Worm (Caenorhabditis elegans) whole organism, L1 larva: Measurements from ENCODE around the gene F32H5.3.

Experiments used
- C16A3.4 ChIP-seq: fragments of 150-350 bp; optimal IDR thresholded peaks from 2 replicates; lab custom pipeline; 2014; ENCODE audit warnings: missing biosample characterization, missing genetic modification characterization
- C34B4.2 ChIP-seq: sonication (generic microtip); optimal IDR thresholded peaks from 2 replicates; lab custom pipeline; 2017; ENCODE audit warnings: mild to moderate bottlenecking, missing genetic modification characterization, missing compliant biosample characterization
- aha-1 ChIP-seq: fragments of 150-350 bp; optimal IDR thresholded peaks from 2 replicates; lab custom pipeline; 2014; ENCODE audit warnings: missing biosample characterization, missing genetic modification characterization
- alr-1 ChIP-seq: fragments of 200-800 bp; sonication (Bioruptor generic); optimal IDR thresholded peaks from 2 replicates; lab custom pipeline; 2018; ENCODE audit warnings: borderline replicate concordance, mild to moderate bottlenecking, missing genetic modification characterization, missing compliant biosample characterization
- aly-2 ChIP-seq: fragments of 150-350 bp; optimal IDR thresholded peaks from 2 replicates; lab custom pipeline; 2014; ENCODE audit warnings: missing biosample characterization, missing genetic modification characterization
- ama-1 ChIP-seq: fragments of 150-350 bp; optimal IDR thresholded peaks from 2 replicates; lab custom pipeline; 2014
- blmp-1 ChIP-seq: fragments of 150-350 bp; optimal IDR thresholded peaks from 2 replicates; lab custom pipeline; 2014; ENCODE audit warnings: missing biosample characterization, missing genetic modification characterization
- ceh-82 ChIP-seq, 3 experiments: fragments of 150-350 bp in 1 of 3; sonication (generic microtip) in 2 of 3; optimal IDR thresholded peaks; 2 replicates each; lab custom pipeline; 2014 to 2017; ENCODE audit warnings: missing biosample characterization in 3 of 3, missing genetic modification characterization in 3 of 3
- ceh-88 ChIP-seq: fragments of 200-800 bp; sonication (Bioruptor generic); IDR thresholded peaks from 2 replicates; pipeline ENCODE4 v1.3.6; 2022; ENCODE audit warnings: missing genetic modification characterization, missing compliant biosample characterization
- ceh-90 ChIP-seq: sonication (generic microtip); optimal IDR thresholded peaks from 2 replicates; lab custom pipeline; 2016; ENCODE audit warnings: missing genetic modification characterization, missing compliant biosample characterization
- ces-1 ChIP-seq: fragments of 150-350 bp; optimal IDR thresholded peaks from 2 replicates; lab custom pipeline; 2014; ENCODE audit warnings: missing biosample characterization, missing genetic modification reagents, missing genetic modification characterization
- dsc-1 ChIP-seq: sonication (generic microtip); optimal IDR thresholded peaks from 2 replicates; lab custom pipeline; 2016; ENCODE audit warnings: mild to moderate bottlenecking, missing genetic modification characterization, missing compliant biosample characterization
- efl-1 ChIP-seq, 4 experiments: fragments of 150-350 bp; optimal IDR thresholded peaks in 3 of 4; peaks in 1 of 4; 1 replicate in 1 of 4; 2 replicates in 3 of 4; lab custom pipeline; 2014; ENCODE audit warnings: missing biosample characterization in 2 of 4, missing genetic modification characterization in 2 of 4, missing genetic modification reagents in 2 of 4
- egl-13 ChIP-seq: sonication (generic microtip); optimal IDR thresholded peaks from 2 replicates; lab custom pipeline; 2016; ENCODE audit warnings: missing genotype, missing genetic modification reagents, missing genetic modification characterization, missing compliant biosample characterization
- ets-5 ChIP-seq: fragments of 200-800 bp; sonication (Bioruptor generic); IDR thresholded peaks from 2 replicates; pipeline ENCODE4 v1.3.6; 2022; ENCODE audit warnings: missing genetic modification characterization, missing compliant biosample characterization
- fkh-4 ChIP-seq: sonication (generic microtip); optimal IDR thresholded peaks from 2 replicates; lab custom pipeline; 2016; ENCODE audit warnings: missing compliant biosample characterization, missing genetic modification characterization, borderline replicate concordance
- fkh-8 ChIP-seq: sonication (generic microtip); optimal IDR thresholded peaks from 2 replicates; lab custom pipeline; 2016; ENCODE audit warnings: mild to moderate bottlenecking, missing genetic modification characterization, missing compliant biosample characterization
- fos-1 ChIP-seq: fragments of 150-350 bp; optimal IDR thresholded peaks from 2 replicates; lab custom pipeline; 2014; ENCODE audit warnings: missing biosample characterization, missing genetic modification characterization
- hlh-17 ChIP-seq: fragments of 200-800 bp; sonication (Bioruptor generic); optimal IDR thresholded peaks from 2 replicates; lab custom pipeline; 2018; ENCODE audit warnings: missing genetic modification characterization, mild to moderate bottlenecking, missing compliant biosample characterization, moderate library complexity, borderline replicate concordance
- hpl-2 ChIP-seq: fragments of 150-350 bp; optimal IDR thresholded peaks from 2 replicates; lab custom pipeline; 2014; ENCODE audit warnings: missing biosample characterization, missing genetic modification reagents, missing genetic modification characterization
- lin-14 ChIP-seq: fragments of 200-800 bp; sonication (Bioruptor generic); optimal IDR thresholded peaks from 2 replicates; lab custom pipeline; 2018; ENCODE audit warnings: mild to moderate bottlenecking, missing genetic modification characterization, moderate library complexity, missing compliant biosample characterization
- lin-15B ChIP-seq: fragments of 150-350 bp; sonication (generic microtip); optimal IDR thresholded peaks from 3 replicates; lab custom pipeline; 2014; ENCODE audit warnings: missing biosample characterization, missing genetic modification characterization
- lin-35 ChIP-seq, 2 experiments: fragments of 150-350 bp; optimal IDR thresholded peaks; 2 replicates each; lab custom pipeline; 2014; ENCODE audit warnings: missing biosample characterization in 2 of 2, missing genetic modification characterization in 2 of 2, missing genetic modification reagents in 2 of 2
- lin-39 ChIP-seq: fragments of 150-350 bp; optimal IDR thresholded peaks from 2 replicates; lab custom pipeline; 2014; ENCODE audit warnings: missing biosample characterization, missing genetic modification reagents, missing genetic modification characterization
- lir-3 ChIP-seq: sonication (generic microtip); optimal IDR thresholded peaks from 2 replicates; lab custom pipeline; 2016; ENCODE audit warnings: mild to moderate bottlenecking, missing genetic modification characterization, moderate library complexity, missing compliant biosample characterization; ENCODE audit not compliant: poor library complexity
- lsy-2 ChIP-seq, 2 experiments: fragments of 150-350 bp; optimal IDR thresholded peaks; 2 replicates each; lab custom pipeline; 2014; ENCODE audit warnings: missing biosample characterization in 2 of 2, missing genetic modification characterization in 2 of 2
- mab-9 ChIP-seq: fragments of 200-800 bp; sonication (Bioruptor generic); IDR thresholded peaks from 2 replicates; pipeline ENCODE4 v1.3.6; 2022; ENCODE audit warnings: missing genetic modification reagents, missing genetic modification characterization, missing compliant biosample characterization
- mef-2 ChIP-seq: fragments of 150-350 bp; optimal IDR thresholded peaks from 2 replicates; lab custom pipeline; 2014; ENCODE audit warnings: missing biosample characterization, missing genetic modification characterization
- nhr-11 ChIP-seq: fragments of 150-350 bp; optimal IDR thresholded peaks from 2 replicates; lab custom pipeline; 2014; ENCODE audit warnings: missing biosample characterization, missing genetic modification characterization
- nhr-12 ChIP-seq: sonication (generic microtip); optimal IDR thresholded peaks from 2 replicates; lab custom pipeline; 2017; ENCODE audit warnings: missing biosample characterization, missing genetic modification characterization
- nhr-28 ChIP-seq: fragments of 150-350 bp; optimal IDR thresholded peaks from 2 replicates; lab custom pipeline; 2014; ENCODE audit warnings: missing biosample characterization, missing genetic modification characterization
- nhr-47 ChIP-seq: sonication (generic microtip); optimal IDR thresholded peaks from 2 replicates; lab custom pipeline; 2016; ENCODE audit warnings: mild to moderate bottlenecking, missing genetic modification characterization, moderate library complexity, missing compliant biosample characterization
- nhr-76 ChIP-seq: sonication (generic microtip); optimal IDR thresholded peaks from 2 replicates; lab custom pipeline; 2017; ENCODE audit warnings: missing biosample characterization, missing genetic modification characterization
- nhr-77 ChIP-seq: fragments of 150-350 bp; optimal IDR thresholded peaks from 2 replicates; lab custom pipeline; 2014; ENCODE audit warnings: missing biosample characterization, missing genetic modification characterization
- nhr-84 ChIP-seq: sonication (generic microtip); optimal IDR thresholded peaks from 2 replicates; lab custom pipeline; 2017; ENCODE audit warnings: missing biosample characterization, missing genetic modification characterization
- nhr-85 ChIP-seq: sonication (generic microtip); peaks from one replicate; lab custom pipeline; 2016; ENCODE audit warnings: missing genetic modification characterization, inconsistent platforms, missing compliant biosample characterization
- pag-3 ChIP-seq: sonication (generic microtip); optimal IDR thresholded peaks from 2 replicates; lab custom pipeline; 2017; ENCODE audit warnings: missing genetic modification characterization, mild to moderate bottlenecking, missing compliant biosample characterization, antibody characterized with exemption, borderline replicate concordance; ENCODE audit not compliant: insufficient read depth
- pax-3 ChIP-seq: fragments of 200-800 bp; sonication (Bioruptor generic); optimal IDR thresholded peaks from 2 replicates; lab custom pipeline; 2018; ENCODE audit warnings: mild to moderate bottlenecking, missing genetic modification characterization, moderate library complexity, missing compliant biosample characterization
- rnt-1 ChIP-seq: sonication (generic microtip); optimal IDR thresholded peaks from 2 replicates; lab custom pipeline; 2016; ENCODE audit warnings: mild to moderate bottlenecking, missing genetic modification characterization, moderate library complexity, missing compliant biosample characterization
- sptf-1 ChIP-seq: fragments of 150-350 bp; optimal IDR thresholded peaks from 2 replicates; lab custom pipeline; 2014; ENCODE audit warnings: missing biosample characterization, missing genetic modification characterization
- sup-37 ChIP-seq: fragments of 200-800 bp; sonication (Bioruptor generic); optimal IDR thresholded peaks from 2 replicates; lab custom pipeline; 2018; ENCODE audit warnings: mild to moderate bottlenecking, missing genetic modification characterization, missing compliant biosample characterization
- tbx-2 ChIP-seq: sonication (generic microtip); optimal IDR thresholded peaks from 2 replicates; lab custom pipeline; 2016; ENCODE audit warnings: missing genetic modification characterization, missing compliant biosample characterization
- tlp-1 ChIP-seq: fragments of 150-350 bp; optimal IDR thresholded peaks from 2 replicates; lab custom pipeline; 2014; ENCODE audit warnings: missing biosample characterization, missing genetic modification characterization
- unc-130 ChIP-seq: fragments of 150-350 bp; optimal IDR thresholded peaks from 2 replicates; lab custom pipeline; 2017; ENCODE audit warnings: missing biosample characterization, missing genetic modification characterization, inconsistent platforms
- unc-62 ChIP-seq: fragments of 150-350 bp; optimal IDR thresholded peaks from 2 replicates; lab custom pipeline; 2014; ENCODE audit warnings: missing biosample characterization, missing genetic modification reagents, missing genetic modification characterization
- unc-86 ChIP-seq: sonication (generic microtip); optimal IDR thresholded peaks from 2 replicates; lab custom pipeline; 2016; ENCODE audit warnings: missing genetic modification characterization, missing compliant biosample characterization
- vab-15 ChIP-seq: sonication (generic microtip); optimal IDR thresholded peaks from 2 replicates; lab custom pipeline; 2017; ENCODE audit warnings: missing genotype, mild to moderate bottlenecking, missing genetic modification characterization, missing compliant biosample characterization
- xbp-1 ChIP-seq: sonication (generic microtip); optimal IDR thresholded peaks from 2 replicates; lab custom pipeline; 2016; ENCODE audit warnings: missing genetic modification characterization, missing compliant biosample characterization
- zip-4 ChIP-seq: fragments of 200-800 bp; sonication (Bioruptor generic); optimal IDR thresholded peaks from 2 replicates; lab custom pipeline; 2018; ENCODE audit warnings: mild to moderate bottlenecking, missing genetic modification characterization, moderate library complexity, missing compliant biosample characterization
- ztf-11 ChIP-seq, 2 experiments: sonication (generic microtip); optimal IDR thresholded peaks; 2 replicates each; lab custom pipeline; 2016 to 2017; ENCODE audit warnings: missing genetic modification characterization in 2 of 2, missing biosample characterization in 1 of 2, missing compliant biosample characterization in 1 of 2
- ztf-4 ChIP-seq: fragments of 150-350 bp; optimal IDR thresholded peaks from 2 replicates; lab custom pipeline; 2014; ENCODE audit warnings: missing biosample characterization, missing genetic modification characterization

Gene F32H5.3

DNA sequence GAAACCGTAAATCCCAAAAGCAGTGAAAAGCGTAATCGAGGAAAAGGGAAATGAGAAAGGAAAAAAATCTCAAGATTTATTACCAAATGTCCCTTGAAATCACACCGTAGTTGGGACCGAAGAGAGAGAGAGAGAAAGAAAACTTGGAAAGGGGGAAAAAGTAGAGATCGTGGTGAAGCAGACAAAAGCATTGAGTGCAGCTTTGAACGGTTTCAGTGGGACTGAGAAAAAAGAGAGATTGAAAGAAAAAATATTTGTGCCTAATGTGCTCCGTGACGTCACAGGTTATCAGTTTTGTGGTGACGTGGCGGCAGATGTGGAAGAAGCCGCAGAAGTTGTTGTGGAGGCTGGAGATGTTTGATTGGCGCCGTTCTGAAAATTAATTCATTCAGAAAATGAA lies 11.1 kb downstream of the F32H5.3 start:
- TF ChIP-seq nhr-85 (tag; lab: Kevin White, UChicago): peak; percentile 23
- no peak for TF ChIP-seq nhr-47 (tag; lab: Kevin White, UChicago)
- peak; percentile 63 for TF ChIP-seq blmp-1 (tag; lab: Kevin White, UChicago)
- TF ChIP-seq, all 84 proteins: peak for 2

DNA sequence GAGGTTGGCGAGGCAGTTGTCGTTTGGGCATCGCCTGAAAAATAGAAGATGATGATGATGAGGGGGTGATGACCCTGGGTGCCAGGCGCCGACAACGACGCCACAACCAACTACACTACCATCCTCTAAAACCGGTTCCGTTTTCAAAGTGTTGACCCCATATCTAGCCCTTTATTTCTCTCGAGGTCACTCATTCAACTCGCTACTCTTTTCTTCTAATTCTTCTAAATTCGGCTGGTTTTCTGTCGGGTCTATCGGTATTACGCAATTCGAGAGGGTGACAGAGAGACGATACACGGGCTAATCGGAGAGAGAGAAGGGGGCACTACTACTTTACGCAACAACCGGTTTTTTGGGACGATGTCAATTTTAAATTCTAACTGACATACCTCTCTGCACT lies 12.2 kb downstream of the F32H5.3 start:
- peak; percentile 95 for TF ChIP-seq blmp-1 (tag; lab: Kevin White, UChicago)
- peak; percentile 10 for TF ChIP-seq hpl-2
- peak; percentile 26 for TF ChIP-seq lir-3 (tag; lab: Kevin White, UChicago)
- TF ChIP-seq C34B4.2 (tag; lab: Kevin White, UChicago): no peak
- TF ChIP-seq C16A3.4 (tag; lab: Kevin White, UChicago): peak; percentile 62
- peak; percentile 59 for TF ChIP-seq unc-130 (tag; lab: Kevin White, UChicago)
- no peak for TF ChIP-seq hlh-17 (GFP tag; lab: Kevin White, UChicago)
- peak; percentile 63 to 75 for TF ChIP-seq lsy-2 (tag; optimal IDR thresholded peaks at IDR 0.05; lab: Kevin White, UChicago)
- TF ChIP-seq zip-4: peak; percentile 44
- TF ChIP-seq lin-14: peak; percentile 96
- TF ChIP-seq sup-37: no peak
- no peak for TF ChIP-seq unc-86 (tag; lab: Kevin White, UChicago)
- TF ChIP-seq ceh-82 (tag; optimal IDR thresholded peaks at IDR 0.05; lab: Kevin White, UChicago): peak in 2 of 3 experiments; percentile 24 to 26
- TF ChIP-seq xbp-1 (tag; lab: Kevin White, UChicago): peak; percentile 22
- no peak for TF ChIP-seq nhr-12 (tag; lab: Kevin White, UChicago)
- TF ChIP-seq aly-2 (tag; lab: Kevin White, UChicago): no peak
- no peak for TF ChIP-seq unc-62 (GFP tag; lab: Kevin White, UChicago)
- TF ChIP-seq ces-1 (GFP tag; lab: Kevin White, UChicago): no peak
- no peak for TF ChIP-seq ama-1 (lab: Kevin White, UChicago)
- TF ChIP-seq rnt-1 (tag; lab: Kevin White, UChicago): peak; percentile 38
- no peak for TF ChIP-seq ceh-90
- TF ChIP-seq nhr-11 (tag; lab: Kevin White, UChicago): no peak
- TF ChIP-seq ceh-88 (GFP tag; lab: Robert Waterston, UW): no peak
- TF ChIP-seq lin-15B (tag; lab: Kevin White, UChicago): no peak
- peak; percentile 21 to 69 for TF ChIP-seq lin-35 (GFP tag; optimal IDR thresholded peaks at IDR 0.05; lab: Kevin White, UChicago)
- no peak for TF ChIP-seq ztf-11 (tag; optimal IDR thresholded peaks at IDR 0.05; lab: Kevin White, UChicago)
- TF ChIP-seq fkh-4 (tag; lab: Kevin White, UChicago): no peak
- TF ChIP-seq pag-3: no peak
- TF ChIP-seq fkh-8 (tag; lab: Kevin White, UChicago): no peak
- no peak for TF ChIP-seq alr-1 (tag; lab: Kevin White, UChicago)
- TF ChIP-seq dsc-1 (tag; lab: Kevin White, UChicago): no peak
- TF ChIP-seq nhr-77 (tag; lab: Kevin White, UChicago): peak; percentile 42
- TF ChIP-seq pax-3: no peak
- no peak for TF ChIP-seq mef-2 (tag; lab: Kevin White, UChicago)
- peak; percentile 57 for TF ChIP-seq ztf-4 (tag; lab: Kevin White, UChicago)
- no peak for TF ChIP-seq sptf-1 (tag; lab: Kevin White, UChicago)
- TF ChIP-seq tlp-1 (tag; lab: Kevin White, UChicago): no peak
- peak; percentile 55 for TF ChIP-seq tbx-2 (tag; lab: Kevin White, UChicago)
- TF ChIP-seq egl-13: no peak
- TF ChIP-seq nhr-76 (tag; lab: Kevin White, UChicago): no peak
- TF ChIP-seq vab-15 (tag; lab: Kevin White, UChicago): no peak
- TF ChIP-seq lin-39 (tag; lab: Kevin White, UChicago): no peak
- peak; percentile 66 for TF ChIP-seq fos-1 (tag; lab: Kevin White, UChicago)
- no peak for TF ChIP-seq nhr-84
- no peak for TF ChIP-seq aha-1 (tag; lab: Kevin White, UChicago)
- no peak for TF ChIP-seq ets-5 (GFP tag; lab: Robert Waterston, UW)
- TF ChIP-seq efl-1 (optimal IDR thresholded peaks at IDR 0.05; lab: Kevin White, UChicago): peak; percentile 14 to 44
- TF ChIP-seq efl-1 (GFP tag; optimal IDR thresholded peaks at IDR 0.05 in 1 of 2; lab: Kevin White, UChicago): peak in 1 of 2 experiments; percentile 94
- no peak for TF ChIP-seq nhr-28 (tag; lab: Kevin White, UChicago)
- no peak for TF ChIP-seq mab-9 (GFP tag; lab: Robert Waterston, UW)
